Fruit fly (Drosophila melanogaster) whole organism, adult: Measurements from ENCODE around the gene CG10669.

Experiments used
- CG11617 ChIP-seq: fragments of 200-800 bp; sonication (Bioruptor generic); optimal IDR thresholded peaks from 2 replicates; lab custom pipeline; 2017; ENCODE audit warnings: mild to moderate bottlenecking, missing biosample characterization, missing genetic modification reagents, missing genetic modification characterization
- CG12768 ChIP-seq: fragments of 200-800 bp; sonication (Bioruptor generic); optimal IDR thresholded peaks from 2 replicates; lab custom pipeline; 2017; ENCODE audit warnings: missing biosample characterization, missing genetic modification characterization, mild to moderate bottlenecking, moderate library complexity, missing genetic modification reagents
- CG14711 ChIP-seq: fragments of 200-800 bp; sonication (Bioruptor generic); optimal IDR thresholded peaks from 2 replicates; lab custom pipeline; 2018; ENCODE audit warnings: missing biosample characterization, mild to moderate bottlenecking, missing genetic modification characterization, moderate library complexity
- CG1620 ChIP-seq: fragments of 200-800 bp; sonication (Bioruptor generic); optimal IDR thresholded peaks from 2 replicates; lab custom pipeline; 2016; ENCODE audit warnings: missing biosample characterization, missing genetic modification characterization
- CG7101 ChIP-seq: fragments of 200-800 bp; sonication (Bioruptor generic); optimal IDR thresholded peaks from 2 replicates; lab custom pipeline; 2018; ENCODE audit warnings: missing biosample characterization, mild to moderate bottlenecking, missing genetic modification characterization, moderate library complexity
- Clk ChIP-seq: fragments of 200-800 bp; sonication (Bioruptor generic); optimal IDR thresholded peaks from 2 replicates; lab custom pipeline; 2017; ENCODE audit warnings: missing biosample characterization, missing genetic modification characterization
- Crg-1 ChIP-seq: fragments of 200-800 bp; sonication (Bioruptor generic); optimal IDR thresholded peaks from 2 replicates; lab custom pipeline; 2016; ENCODE audit warnings: missing biosample characterization, missing genetic modification characterization
- Hr96 ChIP-seq: fragments of 200-800 bp; sonication (Bioruptor generic); optimal IDR thresholded peaks from 2 replicates; lab custom pipeline; 2016; ENCODE audit warnings: missing biosample characterization, missing genetic modification characterization
- bab1 ChIP-seq: fragments of 200-800 bp; sonication (Bioruptor generic); optimal IDR thresholded peaks from 3 replicates; lab custom pipeline; 2019; ENCODE audit warnings: missing biosample characterization, mild to moderate bottlenecking, missing genetic modification characterization, moderate library complexity
- cic ChIP-seq: fragments of 200-800 bp; sonication (Bioruptor generic); optimal IDR thresholded peaks from 2 replicates; lab custom pipeline; 2017; ENCODE audit warnings: missing biosample characterization, mild to moderate bottlenecking, missing genetic modification characterization, moderate library complexity
- cnc ChIP-seq, 2 experiments: fragments of >200 bp; optimal IDR thresholded peaks; 2 replicates each; lab custom pipeline; 2017
- kay ChIP-seq: fragments of 200-800 bp; sonication (Bioruptor generic); peaks from one replicate; lab custom pipeline; 2016; ENCODE audit warnings: missing biosample characterization, missing genetic modification characterization, borderline replicate concordance
- tj ChIP-seq: fragments of 200-800 bp; sonication (Bioruptor generic); optimal IDR thresholded peaks from 3 replicates; lab custom pipeline; 2017; ENCODE audit warnings: missing biosample characterization, mild to moderate bottlenecking, missing genetic modification characterization, moderate library complexity
- toe ChIP-seq: fragments of 200-800 bp; sonication (Bioruptor generic); optimal IDR thresholded peaks from 2 replicates; lab custom pipeline; 2016; ENCODE audit warnings: missing biosample characterization, missing genetic modification characterization

- TF ChIP-seq CG11617 (GFP tag; lab: Kevin White, UChicago) (no peak), Hr96 (GFP tag; lab: Kevin White, UChicago) (no peak), CG12768 (no peak), bab1 (GFP tag; lab: Kevin White, UChicago) (peak; percentile 67), toe (GFP tag; lab: Kevin White, UChicago) (no peak), CG1620 (GFP tag; lab: Kevin White, UChicago) (no peak), tj (GFP tag; lab: Kevin White, UChicago) (no peak), cic (no peak), CG14711 (no peak), kay (GFP tag; lab: Kevin White, UChicago) (no peak), Crg-1 (GFP tag; lab: Kevin White, UChicago) (no peak), cnc (optimal IDR thresholded peaks at IDR 0.05; lab: Kevin White, UChicago) (no peak), CG7101 (no peak), Clk (GFP tag; lab: Kevin White, UChicago) (no peak)
These were observed at the start of gene CG10669, which contains the start of gene CG11902 for dm6 chr3R:25335065-25335464.
